Worm (Caenorhabditis elegans): ENCODE results near the gene C16D9.3.

DNA sequence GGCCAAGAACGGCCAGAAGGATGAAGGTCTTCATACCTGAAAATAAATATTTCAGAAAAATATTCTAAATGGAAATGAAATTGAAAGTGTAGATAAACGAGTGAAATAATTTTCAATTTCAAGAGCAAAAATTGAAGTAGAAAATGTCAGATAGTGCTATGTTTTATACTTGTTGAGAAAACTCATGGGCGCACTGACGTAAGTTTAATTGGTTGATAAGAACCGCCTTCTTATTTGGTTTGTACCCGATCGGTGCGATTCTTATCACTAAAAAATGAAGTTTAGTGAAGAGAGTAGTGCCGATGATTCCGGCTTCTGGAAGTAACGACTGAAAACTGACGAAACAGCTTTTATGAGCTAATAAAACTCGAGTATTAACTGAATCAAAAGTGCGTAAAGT is 29.1 kb upstream of the C16D9.3 start, which contains the start of the genes asp-6 and asp-12:
- TF ChIP-seq sem-2 (GFP tag; optimal IDR thresholded peaks at IDR 0.05) (no peak), nhr-28 (tag; optimal IDR thresholded peaks at IDR 0.05) (no peak), ztf-11 (tag; optimal IDR thresholded peaks at IDR 0.05) (no peak), snpc-4 (tag; optimal IDR thresholded peaks at IDR 0.05) (no peak), zip-8 (tag; optimal IDR thresholded peaks at IDR 0.05) (no peak), lin-13 (tag; optimal IDR thresholded peaks at IDR 0.05) (no peak), unc-62 (GFP tag; optimal IDR thresholded peaks at IDR 0.05) (no peak), nhr-76 (tag; optimal IDR thresholded peaks at IDR 0.05) (no peak), blmp-1 (tag; optimal IDR thresholded peaks at IDR 0.05) (no peak), nhr-12 (tag; optimal IDR thresholded peaks at IDR 0.05) (no peak), unc-120 (tag; optimal IDR thresholded peaks at IDR 0.05; ENCODE audit: poor library complexity, severe bottlenecking) (no peak), elt-1 (tag; optimal IDR thresholded peaks at IDR 0.05; ENCODE audit: borderline replicate concordance, insufficient read depth) (no peak), drap-1 (GFP tag; optimal IDR thresholded peaks at IDR 0.05) (no peak)

All from whole organism, mixed stage, embryonic.